Worm (Caenorhabditis elegans) whole organism, L3 larva: Measurements from ENCODE around the gene txt-13.
A peak's percentile ranks its signal among the peaks of the same experiment; 100 is the strongest.

ENCODE experiments used
- R02D3.7 ChIP-seq: fragments of 150-350 bp; optimal IDR thresholded peaks from 2 replicates; lab custom pipeline; 2014; ENCODE audit warnings: missing biosample characterization, missing genetic modification characterization
- ZK546.5 ChIP-seq: sonication (generic microtip); optimal IDR thresholded peaks from 2 replicates; lab custom pipeline; 2017; ENCODE audit warnings: missing biosample characterization, missing genetic modification characterization
- aly-2 ChIP-seq: fragments of 150-350 bp; optimal IDR thresholded peaks from 2 replicates; lab custom pipeline; 2014; ENCODE audit warnings: missing biosample characterization, missing genetic modification characterization
- ama-1 ChIP-seq: fragments of 150-350 bp; optimal IDR thresholded peaks from 2 replicates; lab custom pipeline; 2018
- ceh-16 ChIP-seq: sonication (generic microtip); optimal IDR thresholded peaks from 2 replicates; lab custom pipeline; 2017; ENCODE audit warnings: missing biosample characterization, missing genetic modification characterization
- ceh-28 ChIP-seq: fragments of 150-350 bp; optimal IDR thresholded peaks from 2 replicates; lab custom pipeline; 2014; ENCODE audit warnings: missing biosample characterization, missing genetic modification reagents, missing genetic modification characterization
- ceh-82 ChIP-seq: fragments of 150-350 bp; optimal IDR thresholded peaks from 2 replicates; lab custom pipeline; 2014; ENCODE audit warnings: missing biosample characterization, missing genetic modification characterization
- ceh-9 ChIP-seq: sonication (generic microtip); optimal IDR thresholded peaks from 2 replicates; lab custom pipeline; 2018; ENCODE audit warnings: missing biosample characterization, missing genetic modification characterization
- daf-12 ChIP-seq: fragments of 150-350 bp; optimal IDR thresholded peaks from 2 replicates; lab custom pipeline; 2014; ENCODE audit warnings: missing biosample characterization, missing genetic modification reagents, missing genetic modification characterization
- egl-27 ChIP-seq: sonication (generic microtip); optimal IDR thresholded peaks from 4 replicates; lab custom pipeline; 2017; ENCODE audit warnings: missing biosample characterization, missing genetic modification reagents, missing genetic modification characterization
- egl-5 ChIP-seq: fragments of 150-350 bp; optimal IDR thresholded peaks from 2 replicates; lab custom pipeline; 2017; ENCODE audit warnings: missing biosample characterization, missing genetic modification reagents, missing genetic modification characterization, inconsistent platforms
- elt-1 ChIP-seq: fragments of 150-350 bp; optimal IDR thresholded peaks from 2 replicates; lab custom pipeline; 2014; ENCODE audit warnings: missing biosample characterization, missing genetic modification characterization
- elt-2 ChIP-seq: sonication (generic microtip); optimal IDR thresholded peaks from 2 replicates; lab custom pipeline; 2016; ENCODE audit warnings: missing genetic modification reagents, mild to moderate bottlenecking, missing genetic modification characterization, missing compliant biosample characterization
- elt-3 ChIP-seq, 3 experiments: fragments of 150-350 bp in 1 of 3; sonication (generic microtip) in 2 of 3; optimal IDR thresholded peaks; 2 replicates in 2 of 3; 4 replicates in 1 of 3; lab custom pipeline; 2014 to 2017; ENCODE audit warnings: missing biosample characterization in 3 of 3, missing genetic modification characterization in 3 of 3
- eor-1 ChIP-seq, 2 experiments: fragments of 150-350 bp; optimal IDR thresholded peaks; 2 replicates each; lab custom pipeline; 2014 to 2018; ENCODE audit warnings: missing biosample characterization in 2 of 2, missing genetic modification characterization in 2 of 2
- fkh-10 ChIP-seq: sonication (generic microtip); optimal IDR thresholded peaks from 2 replicates; lab custom pipeline; 2017; ENCODE audit warnings: missing biosample characterization, missing genetic modification reagents, missing genetic modification characterization
- fkh-2 ChIP-seq: fragments of 150-350 bp; optimal IDR thresholded peaks from 2 replicates; lab custom pipeline; 2014; ENCODE audit warnings: missing biosample characterization, missing genetic modification reagents, missing genetic modification characterization
- fos-1 ChIP-seq: fragments of 150-350 bp; optimal IDR thresholded peaks from 2 replicates; lab custom pipeline; 2014; ENCODE audit warnings: missing biosample characterization, missing genetic modification characterization
- hmg-11 ChIP-seq: sonication (generic microtip); optimal IDR thresholded peaks from 2 replicates; lab custom pipeline; 2016; ENCODE audit warnings: missing genetic modification characterization, missing compliant biosample characterization
- jun-1 ChIP-seq: fragments of 150-350 bp; optimal IDR thresholded peaks from 2 replicates; lab custom pipeline; 2014; ENCODE audit warnings: missing biosample characterization, missing genetic modification reagents, missing genetic modification characterization
- lin-15B ChIP-seq: fragments of 150-350 bp; optimal IDR thresholded peaks from 2 replicates; lab custom pipeline; 2014; ENCODE audit warnings: missing biosample characterization, missing genetic modification characterization
- lin-39 ChIP-seq: fragments of 150-350 bp; optimal IDR thresholded peaks from 2 replicates; lab custom pipeline; 2018; ENCODE audit warnings: missing biosample characterization, missing genetic modification reagents, missing genetic modification characterization
- lsy-12 ChIP-seq: sonication (generic microtip); optimal IDR thresholded peaks from 2 replicates; lab custom pipeline; 2016; ENCODE audit warnings: mild to moderate bottlenecking, missing genetic modification characterization, missing compliant biosample characterization
- mdl-1 ChIP-seq: fragments of 150-350 bp; optimal IDR thresholded peaks from 2 replicates; lab custom pipeline; 2014; ENCODE audit warnings: missing biosample characterization, missing genetic modification characterization
- mml-1 ChIP-seq: fragments of 150-350 bp; sonication (generic microtip); optimal IDR thresholded peaks from 3 replicates; lab custom pipeline; 2014; ENCODE audit warnings: missing biosample characterization, missing genetic modification characterization
- nfya-1 ChIP-seq: sonication (generic microtip); optimal IDR thresholded peaks from 2 replicates; lab custom pipeline; 2017; ENCODE audit warnings: missing genetic modification characterization, mild to moderate bottlenecking, missing compliant biosample characterization, antibody characterized with exemption, moderate library complexity; ENCODE audit not compliant: insufficient read depth
- nhr-11 ChIP-seq: fragments of 150-350 bp; optimal IDR thresholded peaks from 2 replicates; lab custom pipeline; 2014; ENCODE audit warnings: missing biosample characterization, missing genetic modification characterization
- nhr-12 ChIP-seq: fragments of 150-350 bp; optimal IDR thresholded peaks from 2 replicates; lab custom pipeline; 2014; ENCODE audit warnings: missing biosample characterization, missing genetic modification characterization
- nhr-23 ChIP-seq: fragments of 150-350 bp; optimal IDR thresholded peaks from 2 replicates; lab custom pipeline; 2014; ENCODE audit warnings: missing biosample characterization, missing genetic modification reagents, missing genetic modification characterization
- nhr-237 ChIP-seq: fragments of 150-350 bp; optimal IDR thresholded peaks from 2 replicates; lab custom pipeline; 2014; ENCODE audit warnings: missing biosample characterization, missing genetic modification characterization
- nhr-25 ChIP-seq: sonication (generic microtip); optimal IDR thresholded peaks from 2 replicates; lab custom pipeline; 2017; ENCODE audit warnings: missing biosample characterization, missing genetic modification characterization
- nhr-28 ChIP-seq: fragments of 150-350 bp; optimal IDR thresholded peaks from 2 replicates; lab custom pipeline; 2014; ENCODE audit warnings: missing biosample characterization, missing genetic modification characterization
- nhr-43 ChIP-seq: sonication (generic microtip); optimal IDR thresholded peaks from 2 replicates; lab custom pipeline; 2016; ENCODE audit warnings: mild to moderate bottlenecking, missing genetic modification characterization, missing compliant biosample characterization; ENCODE audit not compliant: poor library complexity, severe bottlenecking
- nhr-67 ChIP-seq: fragments of 150-350 bp; optimal IDR thresholded peaks from 2 replicates; lab custom pipeline; 2014; ENCODE audit warnings: missing biosample characterization, missing genetic modification characterization
- nhr-76 ChIP-seq: fragments of 150-350 bp; sonication (generic microtip); optimal IDR thresholded peaks from 5 replicates; lab custom pipeline; 2014; ENCODE audit warnings: missing biosample characterization, missing genetic modification characterization
- nhr-77 ChIP-seq: fragments of 150-350 bp; optimal IDR thresholded peaks from 2 replicates; lab custom pipeline; 2014; ENCODE audit warnings: missing biosample characterization, missing genetic modification characterization
- pha-4 ChIP-seq: fragments of 150-350 bp; optimal IDR thresholded peaks from 2 replicates; lab custom pipeline; 2014; ENCODE audit warnings: missing biosample characterization, missing genetic modification reagents, missing genetic modification characterization
- pqm-1 ChIP-seq: fragments of 150-350 bp; optimal IDR thresholded peaks from 2 replicates; lab custom pipeline; 2017; ENCODE audit warnings: missing biosample characterization, missing genetic modification characterization, inconsistent platforms
- sea-2 ChIP-seq: fragments of 150-350 bp; sonication (generic microtip); optimal IDR thresholded peaks from 4 replicates; lab custom pipeline; 2014; ENCODE audit warnings: missing biosample characterization, missing genetic modification reagents, missing genetic modification characterization
- skn-1 ChIP-seq: fragments of 150-350 bp; optimal IDR thresholded peaks from 2 replicates; lab custom pipeline; 2014; ENCODE audit warnings: missing biosample characterization, missing genetic modification characterization
- snpc-4 ChIP-seq: fragments of 150-350 bp; optimal IDR thresholded peaks from 2 replicates; lab custom pipeline; 2014; ENCODE audit warnings: missing biosample characterization, missing genetic modification characterization
- tbx-2 ChIP-seq: sonication (generic microtip); optimal IDR thresholded peaks from 2 replicates; lab custom pipeline; 2016; ENCODE audit warnings: mild to moderate bottlenecking, missing genetic modification characterization, missing compliant biosample characterization
- unc-39 ChIP-seq: sonication (generic microtip); optimal IDR thresholded peaks from 4 replicates; lab custom pipeline; 2017; ENCODE audit warnings: missing biosample characterization, missing genetic modification characterization
- unc-62 ChIP-seq: fragments of 150-350 bp; sonication (generic microtip); optimal IDR thresholded peaks from 4 replicates; lab custom pipeline; 2014; ENCODE audit warnings: missing biosample characterization, missing genetic modification reagents, missing genetic modification characterization
- zag-1 ChIP-seq: fragments of 150-350 bp; optimal IDR thresholded peaks from 2 replicates; lab custom pipeline; 2014; ENCODE audit warnings: missing biosample characterization, missing genetic modification characterization
- ztf-11 ChIP-seq: fragments of 150-350 bp; optimal IDR thresholded peaks from 2 replicates; lab custom pipeline; 2014; ENCODE audit warnings: missing biosample characterization, missing genetic modification characterization
- ztf-4 ChIP-seq: fragments of 150-350 bp; optimal IDR thresholded peaks from 2 replicates; lab custom pipeline; 2014; ENCODE audit warnings: missing biosample characterization, missing genetic modification characterization

The txt-13 gene

ce11 chrII:10559671-10560184, 10.7 kb upstream of the txt-13 start:
- peak; percentile 40 for TF ChIP-seq nhr-43 (tag; lab: Kevin White, UChicago)
- TF ChIP-seq pha-4 = peak; percentile 21
- peak; percentile 0 for TF ChIP-seq elt-1 (tag; lab: Kevin White, UChicago)
- TF ChIP-seq pqm-1 (tag; lab: Kevin White, UChicago) = peak; percentile 65
- TF ChIP-seq elt-3 (tag; optimal IDR thresholded peaks at IDR 0.05; lab: Kevin White, UChicago) = no peak
- peak; percentile 71 for TF ChIP-seq elt-2
- TF ChIP-seq ZK546.5 (tag; lab: Kevin White, UChicago) = no peak
- TF ChIP-seq nhr-237 (tag; lab: Kevin White, UChicago) = no peak
- no peak for TF ChIP-seq nfya-1 (tag; lab: Kevin White, UChicago)
- peak; percentile 68 for TF ChIP-seq ama-1 (lab: Kevin White, UChicago)
- peak; percentile 14 for TF ChIP-seq nhr-23 (tag; lab: Kevin White, UChicago)

- TF ChIP-seq lin-39 (tag; lab: Kevin White, UChicago) (peak; percentile 99), mml-1 (no peak), ztf-11 (tag; lab: Kevin White, UChicago) (peak; percentile 54), nfya-1 (tag; lab: Kevin White, UChicago) (peak; percentile 99), lin-15B (tag; lab: Kevin White, UChicago) (peak; percentile 100), nhr-76 (peak; percentile 94), fkh-2 (tag; lab: Kevin White, UChicago) (peak; percentile 95), egl-27 (tag; lab: Kevin White, UChicago) (peak; percentile 99), ceh-28 (tag; lab: Kevin White, UChicago) (peak; percentile 98), mdl-1 (peak; percentile 94), fos-1 (peak; percentile 100), nhr-67 (peak; percentile 73), nhr-25 (peak; percentile 100), skn-1 (peak; percentile 100), pqm-1 (tag; lab: Kevin White, UChicago) (peak; percentile 100), daf-12 (tag; lab: Kevin White, UChicago) (peak; percentile 96), ama-1 (lab: Kevin White, UChicago) (peak; percentile 93), jun-1 (tag; lab: Kevin White, UChicago) (peak; percentile 99), nhr-43 (tag; lab: Kevin White, UChicago) (peak; percentile 99), unc-62 (GFP tag; lab: Kevin White, UChicago) (peak; percentile 100), egl-5 (peak; percentile 97), nhr-23 (tag; lab: Kevin White, UChicago) (peak; percentile 100), tbx-2 (peak; percentile 97), pha-4 (peak; percentile 100), ztf-4 (peak; percentile 96), elt-3 (tag; optimal IDR thresholded peaks at IDR 0.05; lab: Kevin White, UChicago) (peak; percentile 96 to 100 (median 99)), sea-2 (GFP tag; lab: Kevin White, UChicago) (peak; percentile 94), unc-39 (tag; lab: Kevin White, UChicago) (peak; percentile 69), ceh-82 (peak; percentile 99), ZK546.5 (tag; lab: Kevin White, UChicago) (peak; percentile 80), lsy-12 (tag; lab: Kevin White, UChicago) (peak; percentile 100), nhr-12 (tag; lab: Kevin White, UChicago) (no peak), zag-1 (peak; percentile 94), elt-1 (tag; lab: Kevin White, UChicago) (peak; percentile 97), aly-2 (peak; percentile 99), eor-1 (tag; optimal IDR thresholded peaks at IDR 0.05; lab: Kevin White, UChicago) (peak in 1 of 2 experiments; percentile 62), hmg-11 (tag; lab: Kevin White, UChicago) (peak; percentile 98), nhr-28 (peak; percentile 95), ceh-16 (tag; lab: Kevin White, UChicago) (peak; percentile 79), nhr-11 (tag; lab: Kevin White, UChicago) (peak; percentile 100), nhr-237 (tag; lab: Kevin White, UChicago) (peak; percentile 74), elt-2 (peak; percentile 97), ceh-9 (tag; lab: Kevin White, UChicago) (no peak), fkh-10 (GFP tag; lab: Kevin White, UChicago) (peak; percentile 100), nhr-77 (tag; lab: Kevin White, UChicago) (peak; percentile 97), snpc-4 (tag; lab: Kevin White, UChicago) (peak; percentile 98), R02D3.7 (tag; lab: Kevin White, UChicago) (peak; percentile 98)
Measured at ce11 chrII:10563368-10563767, 7.0 kb upstream of the txt-13 start, which contains the start of gene cdc-48.1. TSS of gene cdc-48.1 (minus strand) at chrII:10563407.
